Fruit fly (Drosophila melanogaster) whole organism, prepupa: ENCODE results near the gene CG15047.

Source experiments
- CG10631 ChIP-seq: fragments of 200-800 bp; sonication (Bioruptor generic); optimal IDR thresholded peaks from 2 replicates; lab custom pipeline; 2016; ENCODE audit warnings: missing biosample characterization, missing genetic modification characterization
- CG10669 ChIP-seq: fragments of 200-800 bp; sonication (Bioruptor generic); optimal IDR thresholded peaks from 3 replicates; lab custom pipeline; 2018; ENCODE audit warnings: missing biosample characterization, mild to moderate bottlenecking, missing genetic modification characterization, moderate library complexity
- CG11294 ChIP-seq: fragments of 200-800 bp; sonication (Bioruptor generic); IDR thresholded peaks from 2 replicates; pipeline ENCODE4 v1.3.6; 2022; ENCODE audit warnings: missing biosample characterization, missing genetic modification characterization
- CG11902 ChIP-seq: fragments of 200-800 bp; sonication (Bioruptor generic); optimal IDR thresholded peaks from 3 replicates; lab custom pipeline; 2016; ENCODE audit warnings: missing biosample characterization, missing genetic modification characterization
- CG15336 ChIP-seq: fragments of 200-800 bp; sonication (Bioruptor generic); IDR thresholded peaks from 2 replicates; pipeline ENCODE4 v1.3.6; 2022; ENCODE audit warnings: missing biosample characterization, missing genetic modification characterization
- CG1621 ChIP-seq: fragments of 200-800 bp; sonication (Bioruptor generic); optimal IDR thresholded peaks from 3 replicates; lab custom pipeline; 2018; ENCODE audit warnings: missing biosample characterization, mild to moderate bottlenecking, missing genetic modification characterization
- CG3032 ChIP-seq: fragments of 200-800 bp; optimal IDR thresholded peaks from 2 replicates; lab custom pipeline; 2019; ENCODE audit warnings: missing biosample characterization, mild to moderate bottlenecking, missing genetic modification characterization, moderate library complexity
- CG31627 ChIP-seq: fragments of 200-800 bp; sonication (Bioruptor generic); optimal IDR thresholded peaks from 3 replicates; lab custom pipeline; 2016; ENCODE audit warnings: missing biosample characterization, missing genetic modification characterization
- CG32006 ChIP-seq: fragments of 200-800 bp; sonication (Bioruptor generic); optimal IDR thresholded peaks from 3 replicates; lab custom pipeline; 2017; ENCODE audit warnings: missing biosample characterization, mild to moderate bottlenecking, missing genetic modification characterization
- CG3919 ChIP-seq: fragments of 200-800 bp; sonication (Bioruptor generic); optimal IDR thresholded peaks from 3 replicates; lab custom pipeline; 2016; ENCODE audit warnings: missing biosample characterization, missing genetic modification characterization
- CG4318 ChIP-seq: fragments of 200-800 bp; sonication (Bioruptor generic); optimal IDR thresholded peaks from 3 replicates; lab custom pipeline; 2017; ENCODE audit warnings: missing biosample characterization, mild to moderate bottlenecking, missing genetic modification characterization
- CG6163 ChIP-seq: fragments of 200-800 bp; sonication (Bioruptor generic); IDR thresholded peaks from 3 replicates; pipeline ENCODE4 v1.3.6; 2022; ENCODE audit warnings: missing biosample characterization, missing genetic modification characterization
- CG6276 ChIP-seq: fragments of 200-800 bp; sonication (Bioruptor generic); optimal IDR thresholded peaks from 2 replicates; lab custom pipeline; 2017; ENCODE audit warnings: missing biosample characterization, mild to moderate bottlenecking, missing genetic modification characterization
- CG6792 ChIP-seq: fragments of 200-800 bp; sonication (Bioruptor generic); optimal IDR thresholded peaks from 3 replicates; lab custom pipeline; 2016; ENCODE audit warnings: missing biosample characterization, missing genetic modification characterization
- CG6808 ChIP-seq: fragments of 200-800 bp; sonication (Bioruptor generic); optimal IDR thresholded peaks from 3 replicates; lab custom pipeline; 2017; ENCODE audit warnings: missing biosample characterization, missing genetic modification characterization, mild to moderate bottlenecking, moderate library complexity, missing genetic modification reagents
- CG6854 ChIP-seq: fragments of 200-800 bp; sonication (Bioruptor generic); optimal IDR thresholded peaks from 2 replicates; lab custom pipeline; 2017; ENCODE audit warnings: missing biosample characterization, mild to moderate bottlenecking, missing genetic modification characterization
- CG8119 ChIP-seq: fragments of 200-800 bp; sonication (Bioruptor generic); IDR thresholded peaks from 3 replicates; pipeline ENCODE4 v1.3.6; 2022; ENCODE audit warnings: missing biosample characterization, missing genetic modification characterization
- CG8632 ChIP-seq: fragments of 200-800 bp; sonication (Bioruptor generic); optimal IDR thresholded peaks from 3 replicates; lab custom pipeline; 2016; ENCODE audit warnings: missing biosample characterization, missing genetic modification characterization
- CG9139 ChIP-seq: fragments of 200-800 bp; sonication (Bioruptor generic); optimal IDR thresholded peaks from 3 replicates; lab custom pipeline; 2017; ENCODE audit warnings: missing biosample characterization, mild to moderate bottlenecking, missing genetic modification characterization
- Eip75B ChIP-seq: fragments of 200-800 bp; sonication (Bioruptor generic); optimal IDR thresholded peaks from 3 replicates; lab custom pipeline; 2016; ENCODE audit warnings: missing biosample characterization, missing genetic modification characterization
- Eip78C ChIP-seq: fragments of 200-800 bp; sonication (Bioruptor generic); peaks from one replicate; lab custom pipeline; 2016; ENCODE audit warnings: missing biosample characterization, missing genetic modification characterization
- Eip93F ChIP-seq: fragments of 200-800 bp; sonication (Bioruptor generic); optimal IDR thresholded peaks from 2 replicates; lab custom pipeline; 2016; ENCODE audit warnings: missing biosample characterization, mild to moderate bottlenecking, missing genetic modification characterization
- Ets21C ChIP-seq: fragments of 200-800 bp; sonication (Bioruptor generic); optimal IDR thresholded peaks from 3 replicates; lab custom pipeline; 2016; ENCODE audit warnings: missing biosample characterization, missing genetic modification characterization
- Ets96B ChIP-seq: fragments of 200-800 bp; optimal IDR thresholded peaks from 2 replicates; lab custom pipeline; 2019; ENCODE audit warnings: missing biosample characterization, mild to moderate bottlenecking, missing genetic modification characterization, moderate library complexity
- Gug ChIP-seq: fragments of 200-800 bp; sonication (Bioruptor generic); IDR thresholded peaks from 2 replicates; pipeline ENCODE4 v1.3.6; 2022; ENCODE audit warnings: missing biosample characterization, missing genetic modification characterization
- Hr4 ChIP-seq: fragments of 200-800 bp; sonication (Bioruptor generic); optimal IDR thresholded peaks from 3 replicates; lab custom pipeline; 2016; ENCODE audit warnings: missing biosample characterization, missing genetic modification characterization
- Lpt ChIP-seq: fragments of 200-800 bp; sonication (Bioruptor generic); optimal IDR thresholded peaks from 3 replicates; lab custom pipeline; 2016; ENCODE audit warnings: missing biosample characterization, missing genetic modification characterization
- Met ChIP-seq: fragments of 200-800 bp; sonication (Bioruptor generic); optimal IDR thresholded peaks from 3 replicates; lab custom pipeline; 2016; ENCODE audit warnings: missing biosample characterization, missing genetic modification characterization
- OdsH ChIP-seq: fragments of 200-800 bp; sonication (Bioruptor generic); optimal IDR thresholded peaks from 3 replicates; lab custom pipeline; 2016; ENCODE audit warnings: missing biosample characterization, missing genetic modification characterization
- Smox ChIP-seq: fragments of 200-800 bp; sonication (Bioruptor generic); optimal IDR thresholded peaks from 3 replicates; lab custom pipeline; 2016; ENCODE audit warnings: missing biosample characterization, missing genetic modification characterization
- Sox14 ChIP-seq: fragments of 200-800 bp; sonication (Bioruptor generic); optimal IDR thresholded peaks from 3 replicates; lab custom pipeline; 2016; ENCODE audit warnings: missing biosample characterization, missing genetic modification characterization
- Sox15 ChIP-seq: fragments of 200-800 bp; sonication (Bioruptor generic); optimal IDR thresholded peaks from 3 replicates; lab custom pipeline; 2016; ENCODE audit warnings: missing biosample characterization, missing genetic modification characterization
- achi ChIP-seq: fragments of 200-800 bp; sonication (Bioruptor generic); optimal IDR thresholded peaks from 3 replicates; lab custom pipeline; 2016; ENCODE audit warnings: missing biosample characterization, missing genetic modification characterization
- cyc ChIP-seq: fragments of 200-800 bp; sonication (Bioruptor generic); optimal IDR thresholded peaks from 3 replicates; lab custom pipeline; 2016; ENCODE audit warnings: missing biosample characterization, missing genetic modification characterization
- dac ChIP-seq: fragments of 200-800 bp; sonication (Bioruptor generic); optimal IDR thresholded peaks from 2 replicates; lab custom pipeline; 2017; ENCODE audit warnings: missing biosample characterization, mild to moderate bottlenecking, missing genetic modification characterization
- dsx ChIP-seq: fragments of 200-800 bp; optimal IDR thresholded peaks from 3 replicates; lab custom pipeline; 2019; ENCODE audit warnings: missing biosample characterization, mild to moderate bottlenecking, missing genetic modification characterization, moderate library complexity; ENCODE audit not compliant: poor library complexity, severe bottlenecking
- eg ChIP-seq: fragments of 200-800 bp; sonication (Bioruptor generic); IDR thresholded peaks from 3 replicates; pipeline ENCODE4 v1.3.6; 2022; ENCODE audit warnings: missing biosample characterization, missing genetic modification characterization
- esn ChIP-seq: fragments of 200-800 bp; sonication (Bioruptor generic); optimal IDR thresholded peaks from 2 replicates; lab custom pipeline; 2016; ENCODE audit warnings: missing biosample characterization, mild to moderate bottlenecking, missing genetic modification characterization, moderate library complexity
- fd85E ChIP-seq: fragments of 200-800 bp; sonication (Bioruptor generic); optimal IDR thresholded peaks from 3 replicates; lab custom pipeline; 2016; ENCODE audit warnings: missing biosample characterization, missing genetic modification characterization
- fkh ChIP-seq: fragments of 200-800 bp; sonication (Bioruptor generic); optimal IDR thresholded peaks from 3 replicates; lab custom pipeline; 2017; ENCODE audit warnings: missing biosample characterization, mild to moderate bottlenecking, missing genetic modification characterization, moderate library complexity
- lz ChIP-seq: fragments of 200-800 bp; sonication (Bioruptor generic); optimal IDR thresholded peaks from 3 replicates; lab custom pipeline; 2016; ENCODE audit warnings: missing biosample characterization, missing genetic modification characterization
- net ChIP-seq: fragments of 200-800 bp; sonication (Bioruptor generic); optimal IDR thresholded peaks from 3 replicates; lab custom pipeline; 2016; ENCODE audit warnings: missing biosample characterization, missing genetic modification characterization
- pdm3 ChIP-seq: fragments of 200-800 bp; sonication (Bioruptor generic); optimal IDR thresholded peaks from 3 replicates; lab custom pipeline; 2016; ENCODE audit warnings: missing biosample characterization, missing genetic modification characterization
- salr ChIP-seq, 2 experiments: fragments of 200-800 bp; sonication (Bioruptor generic); optimal IDR thresholded peaks; 3 replicates each; lab custom pipeline; 2016 to 2018; ENCODE audit warnings: missing biosample characterization in 2 of 2, missing genetic modification characterization in 2 of 2, mild to moderate bottlenecking in 1 of 2
- spab ChIP-seq: fragments of 200-800 bp; sonication (Bioruptor generic); optimal IDR thresholded peaks from 2 replicates; lab custom pipeline; 2017; ENCODE audit warnings: missing biosample characterization, mild to moderate bottlenecking, missing genetic modification characterization, missing genetic modification reagents
- ss ChIP-seq, 2 experiments: fragments of 200-800 bp; sonication (Bioruptor generic); optimal IDR thresholded peaks; 2 replicates in 1 of 2; 3 replicates in 1 of 2; lab custom pipeline; 2017 to 2018; ENCODE audit warnings: mild to moderate bottlenecking in 2 of 2, missing biosample characterization in 2 of 2, missing genetic modification characterization in 2 of 2, moderate library complexity in 1 of 2
- svp ChIP-seq: fragments of 200-800 bp; sonication (Bioruptor generic); peaks from one replicate; lab custom pipeline; 2016; ENCODE audit warnings: missing biosample characterization, missing genetic modification characterization
- topi ChIP-seq: fragments of 200-800 bp; sonication (Bioruptor generic); optimal IDR thresholded peaks from 3 replicates; lab custom pipeline; 2016; ENCODE audit warnings: missing biosample characterization, missing genetic modification characterization
- vri ChIP-seq: fragments of 200-800 bp; sonication (Bioruptor generic); optimal IDR thresholded peaks from 3 replicates; lab custom pipeline; 2016; ENCODE audit warnings: missing biosample characterization, mild to moderate bottlenecking, missing genetic modification characterization

Gene CG15047

dm6 chrX:18540268-18540667 lies 11.8 kb downstream of the CG15047 start (continued):
- TF ChIP-seq CG3032 (tag; lab: Kevin White, UChicago): peak; percentile 17
- no peak for TF ChIP-seq eg (GFP tag; lab: Robert Waterston, UW)
- TF ChIP-seq CG11902 (GFP tag; lab: Kevin White, UChicago): peak; percentile 29
- no peak for TF ChIP-seq fkh (GFP tag; lab: Kevin White, UChicago)
- no peak for TF ChIP-seq Eip93F
- TF ChIP-seq Smox: peak; percentile 40
- TF ChIP-seq esn (GFP tag; lab: Kevin White, UChicago): peak; percentile 47
- TF ChIP-seq Met (GFP tag; lab: Kevin White, UChicago): peak; percentile 51
- TF ChIP-seq Gug (GFP tag; lab: Robert Waterston, UW): no peak
- TF ChIP-seq Eip75B: no peak
- peak; percentile 17 for TF ChIP-seq CG6276
- no peak for TF ChIP-seq vri (GFP tag; lab: Kevin White, UChicago)
- TF ChIP-seq salr (GFP tag; optimal IDR thresholded peaks at IDR 0.05; lab: Kevin White, UChicago): peak in 1 of 2 experiments; percentile 45
- TF ChIP-seq cyc (GFP tag; lab: Kevin White, UChicago): peak; percentile 4
- no peak for TF ChIP-seq CG1621 (tag; lab: Kevin White, UChicago)
- TF ChIP-seq CG3919 (GFP tag; lab: Kevin White, UChicago): peak; percentile 66
- TF ChIP-seq Lpt (GFP tag; lab: Kevin White, UChicago): no peak
- TF ChIP-seq achi: peak; percentile 65
- peak; percentile 75 for TF ChIP-seq svp
- peak; percentile 29 to 64 for TF ChIP-seq ss (GFP tag; optimal IDR thresholded peaks at IDR 0.05; lab: Kevin White, UChicago)

- peak; percentile 37 for TF ChIP-seq Eip75B
- TF ChIP-seq CG9139 (GFP tag; lab: Kevin White, UChicago): no peak
- TF ChIP-seq esn (GFP tag; lab: Kevin White, UChicago): peak; percentile 19
- TF ChIP-seq CG8632 (GFP tag; lab: Kevin White, UChicago): peak; percentile 3
- peak; percentile 21 for TF ChIP-seq lz (GFP tag; lab: Kevin White, UChicago)
- TF ChIP-seq cyc (GFP tag; lab: Kevin White, UChicago): peak; percentile 29
- TF ChIP-seq dsx: no peak
- TF ChIP-seq fd85E: no peak
- no peak for TF ChIP-seq CG6854
- TF ChIP-seq topi (GFP tag; lab: Kevin White, UChicago): peak; percentile 38
- no peak for TF ChIP-seq CG6808
- TF ChIP-seq CG15336 (GFP tag; lab: Robert Waterston, UW): peak; percentile 69
- no peak for TF ChIP-seq CG3032 (tag; lab: Kevin White, UChicago)
- TF ChIP-seq CG6163 (GFP tag; lab: Robert Waterston, UW): peak; percentile 63; the same call in 2 of the 3 replicates
- TF ChIP-seq eg (GFP tag; lab: Robert Waterston, UW): peak; percentile 82
- TF ChIP-seq svp: peak; percentile 48
- TF ChIP-seq CG10631 (GFP tag; lab: Kevin White, UChicago): peak; percentile 42
- no peak for TF ChIP-seq CG11902 (GFP tag; lab: Kevin White, UChicago)
- no peak for TF ChIP-seq Sox15 (GFP tag; lab: Kevin White, UChicago)
- TF ChIP-seq OdsH (GFP tag; lab: Kevin White, UChicago): peak; percentile 49
- peak; percentile 33 for TF ChIP-seq Met (GFP tag; lab: Kevin White, UChicago)
- peak; percentile 3 for TF ChIP-seq Ets21C (GFP tag; lab: Kevin White, UChicago)
- TF ChIP-seq Ets96B (tag; lab: Kevin White, UChicago): no peak
- TF ChIP-seq CG10669: peak; percentile 10
- TF ChIP-seq Smox: peak; percentile 20
- peak; percentile 47 for TF ChIP-seq pdm3 (GFP tag; lab: Kevin White, UChicago)
- peak; percentile 28 for TF ChIP-seq Sox14 (GFP tag; lab: Kevin White, UChicago)
- TF ChIP-seq CG11294 (GFP tag; lab: Robert Waterston, UW): peak; percentile 47
- TF ChIP-seq dac (GFP tag; lab: Kevin White, UChicago): peak; percentile 30
- no peak for TF ChIP-seq spab
- TF ChIP-seq CG8119: peak; percentile 60; the same call in 2 of the 3 replicates
- peak; percentile 43 for TF ChIP-seq net (GFP tag; lab: Kevin White, UChicago)
- peak; percentile 50 for TF ChIP-seq achi
- peak; percentile 23 for TF ChIP-seq CG31627 (GFP tag; lab: Kevin White, UChicago)
- peak; percentile 60 for TF ChIP-seq Hr4 (GFP tag; lab: Kevin White, UChicago)
- peak; percentile 53 for TF ChIP-seq Gug (GFP tag; lab: Robert Waterston, UW)
- peak; percentile 48 for TF ChIP-seq CG3919 (GFP tag; lab: Kevin White, UChicago)
- peak; percentile 3 for TF ChIP-seq CG6792
- TF ChIP-seq CG32006 (GFP tag; lab: Kevin White, UChicago): peak; percentile 67
- peak; percentile 59 for TF ChIP-seq CG4318 (GFP tag; lab: Kevin White, UChicago)
- TF ChIP-seq Eip78C (GFP tag; lab: Kevin White, UChicago): peak; percentile 80
These were observed 13.4 kb downstream of the CG15047 start for dm6 chrX:18541915-18542314.
